Worm (Caenorhabditis elegans) whole organism, L4 larva: ENCODE results near the gene K09F6.6.

Experiments
- ama-1 ChIP-seq: fragments of 150-350 bp; optimal IDR thresholded peaks from 2 replicates; lab custom pipeline; 2014; ENCODE audit warnings: inconsistent platforms, mixed read lengths
- daf-16 ChIP-seq, 3 experiments: sonication (generic microtip); optimal IDR thresholded peaks; 2 replicates each; lab custom pipeline; 2016 to 2017; ENCODE audit warnings: missing genetic modification characterization in 3 of 3, missing genetic modification reagents in 3 of 3, mild to moderate bottlenecking in 2 of 3, missing compliant biosample characterization in 2 of 3, missing biosample characterization in 1 of 3, moderate library complexity in 1 of 3
- dve-1 ChIP-seq: sonication (generic microtip); optimal IDR thresholded peaks from 2 replicates; lab custom pipeline; 2017; ENCODE audit warnings: antibody characterized with exemption, mild to moderate bottlenecking, missing genetic modification characterization, missing compliant biosample characterization; ENCODE audit not compliant: insufficient read depth

DNA sequence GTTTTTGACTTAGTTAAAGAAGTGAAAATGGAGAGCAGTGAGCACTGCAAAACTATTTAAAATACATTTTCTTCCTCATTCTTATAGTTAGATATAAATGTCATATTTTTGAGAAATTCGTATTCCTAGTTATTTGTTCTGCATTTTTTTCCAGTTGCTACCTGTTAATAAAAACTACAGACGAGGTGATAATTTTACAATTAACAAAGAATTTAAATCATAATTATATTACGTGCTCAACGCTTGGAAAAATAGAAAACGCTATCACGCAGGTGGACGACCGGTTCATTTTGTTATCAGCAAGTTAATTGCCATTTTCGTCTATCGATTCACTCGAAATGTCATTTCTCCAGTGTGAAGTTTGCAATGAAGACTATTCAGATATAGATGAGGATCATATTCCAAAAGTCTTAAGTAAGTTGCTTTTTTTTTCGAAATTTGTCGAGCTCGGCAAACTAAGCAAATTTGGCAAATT lies 38.8 kb upstream of the K09F6.6 start, which contains the start of the genes ZK1240.5 and ZK1240.9:
- no peak for TF ChIP-seq daf-16 (GFP tag; optimal IDR thresholded peaks at IDR 0.05; lab: Kevin White, UChicago)
- TF ChIP-seq daf-16 (tag; optimal IDR thresholded peaks at IDR 0.05; lab: Kevin White, UChicago): no peak
- TF ChIP-seq ama-1 (lab: Kevin White, UChicago): no peak
- TF ChIP-seq dve-1 (tag; lab: Kevin White, UChicago): no peak
